Worm (Caenorhabditis elegans) whole organism, young adult: ENCODE results near the gene pfd-5.

Source experiments
- F49E8.2 ChIP-seq: sonication (generic microtip); optimal IDR thresholded peaks from 3 replicates; lab custom pipeline; 2017; ENCODE audit warnings: missing genetic modification characterization, mild to moderate bottlenecking, missing compliant biosample characterization, antibody characterized with exemption, moderate library complexity; ENCODE audit not compliant: insufficient read depth
- F57C9.4 ChIP-seq: sonication (generic microtip); optimal IDR thresholded peaks from 2 replicates; lab custom pipeline; 2017; ENCODE audit warnings: mild to moderate bottlenecking, missing genetic modification characterization, missing compliant biosample characterization
- Y56A3A.18 ChIP-seq: fragments of 200-800 bp; sonication (Bioruptor generic); IDR thresholded peaks from 2 replicates; pipeline ENCODE4 v1.3.6; 2022; ENCODE audit warnings: missing genetic modification reagents, missing genetic modification characterization, missing compliant biosample characterization
- Y79H2A.3 ChIP-seq: fragments of 200-800 bp; sonication (Bioruptor generic); conservative IDR thresholded peaks from 2 replicates; pipeline ENCODE4 v1.3.6; 2022; ENCODE audit warnings: missing genetic modification reagents, missing genetic modification characterization, missing compliant biosample characterization
- Y95B8A.8 ChIP-seq: fragments of 200-800 bp; sonication (Bioruptor generic); IDR thresholded peaks from 2 replicates; pipeline ENCODE4 v1.3.6; 2022; ENCODE audit warnings: missing genetic modification reagents, missing genetic modification characterization, missing compliant biosample characterization
- ama-1 ChIP-seq, 3 experiments: fragments of 150-350 bp in 1 of 3; sonication (generic microtip) in 2 of 3; optimal IDR thresholded peaks; 2 replicates each; lab custom pipeline; 2014 to 2018; ENCODE audit warnings: missing biosample characterization in 2 of 3, missing genetic modification characterization in 2 of 3, missing genetic modification reagents in 2 of 3
- nhr-179 ChIP-seq: sonication (generic microtip); optimal IDR thresholded peaks from 2 replicates; lab custom pipeline; 2016; ENCODE audit warnings: mild to moderate bottlenecking, missing genetic modification characterization, missing compliant biosample characterization
- rcor-1 ChIP-seq: fragments of 200-800 bp; sonication (Bioruptor generic); IDR thresholded peaks from 2 replicates; pipeline ENCODE4 v1.3.6; 2022; ENCODE audit warnings: missing genetic modification reagents, missing genetic modification characterization, missing compliant biosample characterization
- snpc-4 ChIP-seq, 5 experiments: fragments of 150-350 bp in 1 of 5; sonication (generic microtip) in 4 of 5; optimal IDR thresholded peaks; 2 replicates each; lab custom pipeline; 2014 to 2018; ENCODE audit warnings: missing genetic modification characterization in 5 of 5, missing biosample characterization in 3 of 5, antibody characterized with exemption in 2 of 5, mild to moderate bottlenecking in 2 of 5, missing compliant biosample characterization in 2 of 5, missing genotype in 2 of 5, moderate library complexity in 2 of 5, missing genetic modification reagents in 1 of 5
- tbx-9 ChIP-seq: sonication (generic microtip); optimal IDR thresholded peaks from 2 replicates; lab custom pipeline; 2016; ENCODE audit warnings: borderline replicate concordance, missing genetic modification characterization, inconsistent platforms, missing compliant biosample characterization

DNA sequence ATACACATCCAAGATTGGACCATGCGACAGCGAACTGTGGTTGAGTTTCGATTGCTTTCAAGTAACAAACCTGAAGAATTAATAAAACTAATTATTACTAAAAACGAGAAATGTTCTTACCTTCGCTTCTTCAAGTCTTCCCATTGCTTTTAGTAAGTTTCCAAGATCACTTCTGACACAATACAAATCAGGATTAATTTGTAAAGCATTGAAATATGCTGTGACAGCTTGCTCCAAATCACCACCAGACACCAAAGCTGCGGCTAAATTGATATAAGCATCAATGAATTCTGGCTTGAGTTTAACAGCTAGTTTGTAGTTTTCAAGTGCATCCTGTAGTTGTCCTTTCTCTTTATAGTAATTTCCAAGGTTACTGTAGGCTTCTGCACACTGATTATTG, 48.5 kb downstream of the pfd-5 start:
- no peak for TF ChIP-seq Y95B8A.8 (GFP tag; lab: Robert Waterston, UW)
- TF ChIP-seq Y56A3A.18, result no peak
- TF ChIP-seq F49E8.2, result no peak
- TF ChIP-seq F57C9.4, result no peak
- no peak for TF ChIP-seq ama-1 (optimal IDR thresholded peaks at IDR 0.05; lab: Kevin White, UChicago)
- TF ChIP-seq ama-1 (GFP tag; optimal IDR thresholded peaks at IDR 0.05; lab: Kevin White, UChicago), result no peak
- TF ChIP-seq rcor-1 (GFP tag; lab: Robert Waterston, UW), result no peak
- no peak for TF ChIP-seq Y79H2A.3 (GFP tag; lab: Robert Waterston, UW)
- no peak for TF ChIP-seq tbx-9
- TF ChIP-seq nhr-179 (tag; lab: Kevin White, UChicago), result no peak
- no peak for TF ChIP-seq snpc-4 (GFP tag; optimal IDR thresholded peaks at IDR 0.05; lab: Kevin White, UChicago)
- TF ChIP-seq snpc-4 (tag; optimal IDR thresholded peaks at IDR 0.05; lab: Kevin White, UChicago), result no peak
